Worm (Caenorhabditis elegans) whole organism, L2 larva: Measurements from ENCODE around the gene tab-1.
A peak's percentile ranks its signal among the peaks of the same experiment; 100 is the strongest.

Experiments used
- C34F6.9 ChIP-seq: fragments of 150-350 bp; optimal IDR thresholded peaks from 2 replicates; lab custom pipeline; 2014; ENCODE audit warnings: missing biosample characterization, missing genetic modification characterization
- F13H6.1 ChIP-seq: sonication (generic microtip); optimal IDR thresholded peaks from 2 replicates; lab custom pipeline; 2016; ENCODE audit warnings: missing genetic modification characterization, missing compliant biosample characterization
- R02D3.7 ChIP-seq: fragments of 150-350 bp; optimal IDR thresholded peaks from 2 replicates; lab custom pipeline; 2014; ENCODE audit warnings: missing biosample characterization, missing genetic modification characterization
- ZK546.5 ChIP-seq: sonication (generic microtip); optimal IDR thresholded peaks from 2 replicates; lab custom pipeline; 2017; ENCODE audit warnings: missing biosample characterization, missing genetic modification characterization
- aly-2 ChIP-seq: fragments of 150-350 bp; optimal IDR thresholded peaks from 2 replicates; lab custom pipeline; 2014; ENCODE audit warnings: missing biosample characterization, missing genetic modification characterization
- blmp-1 ChIP-seq: sonication (generic microtip); optimal IDR thresholded peaks from 2 replicates; lab custom pipeline; 2017; ENCODE audit warnings: missing genetic modification characterization, mild to moderate bottlenecking, missing compliant biosample characterization, antibody characterized with exemption, moderate library complexity; ENCODE audit not compliant: insufficient read depth
- ceh-82 ChIP-seq: fragments of 150-350 bp; optimal IDR thresholded peaks from 2 replicates; lab custom pipeline; 2014; ENCODE audit warnings: missing biosample characterization, missing genetic modification characterization
- crh-2 ChIP-seq: sonication (generic microtip); optimal IDR thresholded peaks from 2 replicates; lab custom pipeline; 2017; ENCODE audit warnings: missing biosample characterization, missing genetic modification characterization
- egl-27 ChIP-seq: sonication (generic microtip); optimal IDR thresholded peaks from 3 replicates; lab custom pipeline; 2017; ENCODE audit warnings: missing biosample characterization, missing genetic modification reagents, missing genetic modification characterization
- elt-1 ChIP-seq: fragments of 150-350 bp; optimal IDR thresholded peaks from 2 replicates; lab custom pipeline; 2014; ENCODE audit warnings: missing biosample characterization, missing genetic modification characterization
- elt-3 ChIP-seq: sonication (generic microtip); optimal IDR thresholded peaks from 2 replicates; lab custom pipeline; 2017; ENCODE audit warnings: missing biosample characterization, missing genetic modification characterization
- fos-1 ChIP-seq: fragments of 150-350 bp; optimal IDR thresholded peaks from 2 replicates; lab custom pipeline; 2014; ENCODE audit warnings: missing biosample characterization, missing genetic modification characterization
- gmeb-1 ChIP-seq: fragments of 150-350 bp; optimal IDR thresholded peaks from 2 replicates; lab custom pipeline; 2014; ENCODE audit warnings: missing biosample characterization, missing genetic modification characterization
- lin-11 ChIP-seq: fragments of 150-350 bp; sonication (generic microtip); optimal IDR thresholded peaks from 2 replicates; lab custom pipeline; 2014; ENCODE audit warnings: missing biosample characterization, missing genetic modification characterization, inconsistent platforms, mixed read lengths
- lin-13 ChIP-seq: fragments of 150-350 bp; optimal IDR thresholded peaks from 2 replicates; lab custom pipeline; 2014; ENCODE audit warnings: missing biosample characterization, missing genetic modification reagents, missing genetic modification characterization
- lsy-2 ChIP-seq, 2 experiments: fragments of 150-350 bp in 1 of 2; sonication (generic microtip) in 1 of 2; optimal IDR thresholded peaks; 2 replicates each; lab custom pipeline; 2014 to 2017; ENCODE audit warnings: missing biosample characterization in 2 of 2, missing genetic modification characterization in 2 of 2
- mab-5 ChIP-seq: fragments of 150-350 bp; optimal IDR thresholded peaks from 2 replicates; lab custom pipeline; 2014; ENCODE audit warnings: missing biosample characterization, missing genetic modification characterization
- mbf-1 ChIP-seq: sonication (generic microtip); optimal IDR thresholded peaks from 2 replicates; lab custom pipeline; 2017; ENCODE audit warnings: missing biosample characterization, missing genetic modification characterization
- mdl-1 ChIP-seq, 2 experiments: fragments of 150-350 bp in 1 of 2; sonication (generic microtip) in 1 of 2; optimal IDR thresholded peaks; 2 replicates each; lab custom pipeline; 2017; ENCODE audit warnings: missing biosample characterization in 2 of 2, missing genetic modification characterization in 2 of 2
- nhr-11 ChIP-seq: fragments of 150-350 bp; optimal IDR thresholded peaks from 2 replicates; lab custom pipeline; 2014; ENCODE audit warnings: missing biosample characterization, missing genetic modification characterization
- nhr-129 ChIP-seq: fragments of 150-350 bp; optimal IDR thresholded peaks from 2 replicates; lab custom pipeline; 2014; ENCODE audit warnings: missing biosample characterization, missing genetic modification characterization
- nhr-237 ChIP-seq: fragments of 150-350 bp; optimal IDR thresholded peaks from 2 replicates; lab custom pipeline; 2014; ENCODE audit warnings: missing biosample characterization, missing genetic modification characterization
- nhr-25 ChIP-seq: fragments of 150-350 bp; sonication (generic microtip); optimal IDR thresholded peaks from 3 replicates; lab custom pipeline; 2014; ENCODE audit warnings: missing biosample characterization, missing genetic modification characterization
- nhr-6 ChIP-seq: fragments of 150-350 bp; optimal IDR thresholded peaks from 2 replicates; lab custom pipeline; 2014; ENCODE audit warnings: missing biosample characterization, missing genetic modification characterization
- peb-1 ChIP-seq: fragments of 150-350 bp; optimal IDR thresholded peaks from 2 replicates; lab custom pipeline; 2014; ENCODE audit warnings: missing biosample characterization, missing genetic modification characterization
- skn-1 ChIP-seq: sonication (generic microtip); optimal IDR thresholded peaks from 2 replicates; lab custom pipeline; 2017; ENCODE audit warnings: missing biosample characterization, missing genetic modification characterization
- sma-3 ChIP-seq: sonication (generic microtip); optimal IDR thresholded peaks from 2 replicates; lab custom pipeline; 2016; ENCODE audit warnings: missing genetic modification reagents, missing genetic modification characterization, missing compliant biosample characterization
- sma-9 ChIP-seq, 2 experiments: fragments of 150-350 bp in 1 of 2; sonication (generic microtip) in 1 of 2; optimal IDR thresholded peaks; 2 replicates each; lab custom pipeline; 2014 to 2016; ENCODE audit warnings: missing genetic modification characterization in 2 of 2, mild to moderate bottlenecking in 1 of 2, missing biosample characterization in 1 of 2, missing compliant biosample characterization in 1 of 2, missing genetic modification reagents in 1 of 2, moderate library complexity in 1 of 2
- snpc-4 ChIP-seq: fragments of 150-350 bp; optimal IDR thresholded peaks from 2 replicates; lab custom pipeline; 2014; ENCODE audit warnings: missing biosample characterization, missing genetic modification characterization
- unc-39 ChIP-seq: fragments of 150-350 bp; optimal IDR thresholded peaks from 2 replicates; lab custom pipeline; 2014; ENCODE audit warnings: missing biosample characterization, missing genetic modification characterization
- unc-55 ChIP-seq: fragments of 150-350 bp; sonication (generic microtip); optimal IDR thresholded peaks from 3 replicates; lab custom pipeline; 2014; ENCODE audit warnings: missing biosample characterization, missing genetic modification reagents, missing genetic modification characterization
- zag-1 ChIP-seq: fragments of 150-350 bp; optimal IDR thresholded peaks from 2 replicates; lab custom pipeline; 2014; ENCODE audit warnings: missing biosample characterization, missing genetic modification characterization
- ztf-4 ChIP-seq: fragments of 150-350 bp; optimal IDR thresholded peaks from 2 replicates; lab custom pipeline; 2014; ENCODE audit warnings: missing biosample characterization, missing genetic modification characterization

tab-1 gene

DNA sequence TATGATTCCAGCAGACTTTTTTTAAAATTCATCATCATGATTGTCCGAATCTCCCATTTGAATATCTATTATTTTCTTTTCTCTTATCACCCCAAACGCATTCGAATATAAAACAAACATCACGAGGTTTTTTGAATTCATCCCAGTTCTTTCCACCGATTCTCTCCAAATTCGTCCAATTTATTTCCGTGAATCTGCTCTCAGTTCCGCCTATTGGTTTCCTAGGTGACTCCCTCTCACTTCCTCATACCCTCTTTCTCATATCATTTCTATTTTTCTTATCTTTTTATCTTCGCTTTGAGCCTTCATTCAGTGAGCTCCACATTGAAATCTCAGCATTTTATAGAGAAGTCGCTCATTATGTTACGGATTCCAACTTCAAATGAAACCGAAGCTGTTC lies 24.0 kb upstream of the tab-1 start, which contains the start of gene T13C2.7:
T13C2.7 (plus strand) TSS at position 301 of the 400 bp plus-strand sequence.
- TF ChIP-seq blmp-1 (no peak), elt-3 (tag; lab: Kevin White, UChicago) (no peak), ztf-4 (tag; lab: Kevin White, UChicago) (no peak), unc-39 (tag; lab: Kevin White, UChicago) (no peak), aly-2 (tag; lab: Kevin White, UChicago) (no peak), R02D3.7 (no peak), nhr-129 (tag; lab: Kevin White, UChicago) (no peak), nhr-11 (tag; lab: Kevin White, UChicago) (no peak), peb-1 (tag; lab: Kevin White, UChicago) (no peak), lin-11 (tag; lab: Kevin White, UChicago) (no peak), ZK546.5 (tag; lab: Kevin White, UChicago) (no peak), zag-1 (tag; lab: Kevin White, UChicago) (no peak), crh-2 (no peak), lin-13 (GFP tag; lab: Kevin White, UChicago) (no peak), mab-5 (no peak), egl-27 (tag; lab: Kevin White, UChicago) (no peak), C34F6.9 (no peak), unc-55 (GFP tag; lab: Kevin White, UChicago) (no peak)
- TF ChIP-seq, all 48 proteins: peak for 0

DNA sequence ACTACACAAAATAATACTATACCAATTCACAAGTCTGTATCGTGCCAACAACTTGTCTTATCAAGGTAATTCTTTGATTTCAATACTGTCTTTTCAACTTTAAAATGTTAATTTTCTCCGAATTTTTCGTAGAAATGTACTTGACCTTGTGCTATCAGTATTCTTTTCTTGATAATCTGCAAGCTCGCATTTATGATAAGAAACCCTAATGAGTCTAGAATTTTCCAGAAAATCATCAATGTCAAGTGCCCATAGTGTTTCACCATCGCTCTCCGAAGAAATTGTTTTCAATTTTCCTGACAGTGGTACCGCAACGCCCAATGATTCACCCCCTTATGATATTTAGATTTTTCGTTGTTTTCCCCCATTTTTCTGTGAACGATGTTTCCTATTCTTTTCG lies 21.9 kb upstream of the tab-1 start:
- TF ChIP-seq mdl-1 (tag; optimal IDR thresholded peaks at IDR 0.05; lab: Kevin White, UChicago) (no peak), fos-1 (tag; lab: Kevin White, UChicago) (peak; percentile 64)

DNA sequence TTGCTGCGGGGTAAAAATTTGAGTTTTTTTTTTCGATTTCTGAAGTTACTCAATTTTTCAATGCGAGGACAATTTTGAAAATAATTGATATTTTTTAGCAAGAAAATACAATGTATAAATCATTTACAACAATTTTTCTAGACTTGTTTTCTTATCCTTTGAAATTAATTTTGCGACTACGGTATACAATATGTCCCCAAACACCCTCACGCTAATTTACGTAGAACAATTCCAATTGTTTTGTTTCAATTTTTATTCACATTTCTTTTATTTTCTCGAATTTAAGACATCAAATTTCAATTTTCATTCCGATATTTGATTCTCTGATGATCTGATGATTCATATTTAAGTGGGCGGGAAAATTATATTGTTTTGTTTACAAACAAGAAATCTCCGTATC lies 21.1 kb upstream of the tab-1 start:
- no peak for TF ChIP-seq aly-2 (tag; lab: Kevin White, UChicago)
- TF ChIP-seq elt-1 (tag; lab: Kevin White, UChicago): no peak
- no peak for TF ChIP-seq fos-1 (tag; lab: Kevin White, UChicago)
- no peak for TF ChIP-seq ZK546.5 (tag; lab: Kevin White, UChicago)
- no peak for TF ChIP-seq F13H6.1 (tag; lab: Kevin White, UChicago)
- no peak for TF ChIP-seq nhr-6
- no peak for TF ChIP-seq snpc-4 (tag; lab: Kevin White, UChicago)
- no peak for TF ChIP-seq ztf-4 (tag; lab: Kevin White, UChicago)
- no peak for TF ChIP-seq unc-55 (GFP tag; lab: Kevin White, UChicago)
- no peak for TF ChIP-seq elt-3 (tag; lab: Kevin White, UChicago)
- TF ChIP-seq crh-2: no peak
- TF ChIP-seq gmeb-1 (tag; lab: Kevin White, UChicago): no peak
- TF ChIP-seq nhr-129 (tag; lab: Kevin White, UChicago): no peak
- no peak for TF ChIP-seq skn-1 (tag; lab: Kevin White, UChicago)
- no peak for TF ChIP-seq nhr-237 (tag; lab: Kevin White, UChicago)
- TF ChIP-seq lin-11 (tag; lab: Kevin White, UChicago): no peak

DNA sequence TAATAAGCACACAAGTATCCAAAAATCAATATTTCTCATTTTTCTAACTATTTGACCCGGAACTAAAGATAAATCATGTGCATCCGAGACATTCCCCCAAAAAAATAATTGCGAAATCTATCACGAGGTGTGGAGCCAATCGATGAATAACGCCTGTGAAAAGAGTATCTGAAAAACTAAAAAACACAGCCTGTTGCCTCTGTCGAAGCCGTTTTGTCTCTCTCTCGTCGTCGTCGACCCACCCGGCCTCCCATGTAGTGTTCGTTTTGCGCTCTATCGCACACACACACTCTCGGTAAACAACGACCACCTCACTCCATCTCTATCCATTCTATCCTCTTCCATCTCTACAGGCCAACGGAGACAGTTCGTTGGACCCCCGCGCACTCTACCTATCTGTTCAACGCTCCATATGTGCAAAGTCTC lies 20.4 kb upstream of the tab-1 start:
- TF ChIP-seq fos-1 (tag; lab: Kevin White, UChicago): peak; percentile 8
- peak; percentile 79 for TF ChIP-seq unc-55 (GFP tag; lab: Kevin White, UChicago)
- TF ChIP-seq lin-11 (tag; lab: Kevin White, UChicago): peak; percentile 64
- TF ChIP-seq lsy-2 (tag; optimal IDR thresholded peaks at IDR 0.05; lab: Kevin White, UChicago): peak; percentile 38 to 65
- TF ChIP-seq ceh-82 (tag; lab: Kevin White, UChicago): no peak
- peak; percentile 5 for TF ChIP-seq mab-5
- TF ChIP-seq mdl-1 (tag; optimal IDR thresholded peaks at IDR 0.05; lab: Kevin White, UChicago): no peak
- no peak for TF ChIP-seq nhr-11 (tag; lab: Kevin White, UChicago)
- peak; percentile 22 for TF ChIP-seq sma-3 (GFP tag; lab: Kevin White, UChicago)
- TF ChIP-seq crh-2: no peak
- no peak for TF ChIP-seq mbf-1 (tag; lab: Kevin White, UChicago)
- TF ChIP-seq sma-9 (GFP tag; optimal IDR thresholded peaks at IDR 0.05; lab: Kevin White, UChicago): peak; percentile 61
- no peak for TF ChIP-seq sma-9 (tag; optimal IDR thresholded peaks at IDR 0.05; lab: Kevin White, UChicago)
- TF ChIP-seq blmp-1: peak; percentile 3
- peak; percentile 96 for TF ChIP-seq C34F6.9
- peak; percentile 48 for TF ChIP-seq ztf-4 (tag; lab: Kevin White, UChicago)
- TF ChIP-seq F13H6.1 (tag; lab: Kevin White, UChicago): peak; percentile 39
- peak; percentile 71 for TF ChIP-seq nhr-129 (tag; lab: Kevin White, UChicago)
- peak; percentile 59 for TF ChIP-seq nhr-25 (tag; lab: Kevin White, UChicago)
- no peak for TF ChIP-seq gmeb-1 (tag; lab: Kevin White, UChicago)
